Fruit fly (Drosophila melanogaster): ENCODE measurements around the gene CG10097.

CG10097 gene

DNA sequence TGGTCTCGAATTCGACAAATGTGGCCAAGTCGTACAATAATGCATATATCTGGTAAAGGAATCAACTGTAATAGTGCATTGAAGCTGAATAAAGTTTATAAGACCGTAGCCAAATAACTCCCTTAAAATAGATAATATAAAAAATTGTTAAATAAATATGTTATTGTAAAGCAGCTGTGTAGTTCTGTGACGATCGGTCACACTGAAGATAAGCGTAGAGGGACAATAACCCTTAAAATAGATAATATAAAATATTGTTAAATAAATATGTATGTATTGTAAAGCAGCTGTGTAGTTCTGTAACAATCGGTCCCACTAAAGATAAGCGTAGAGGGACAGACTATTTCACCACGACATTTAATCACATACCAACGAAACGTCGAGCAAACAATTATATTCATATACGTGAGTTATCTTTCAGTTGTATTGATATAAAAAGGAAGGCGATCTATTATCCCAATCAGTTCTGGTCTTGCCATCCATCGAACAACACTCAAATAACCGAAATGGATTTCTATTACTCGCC is 20.5 kb downstream of the CG10097 start, which contains the start of gene GstD5:
Gene GstD5, plus strand, starts transcription at position 476 of the 526 bp plus-strand sequence.
- no peak for TF ChIP-seq slbo (GFP tag; IDR thresholded peaks at IDR 0.05)
- TF ChIP-seq CG33557 (GFP tag; optimal IDR thresholded peaks at IDR 0.05), result no peak
- TF ChIP-seq onecut (GFP tag; IDR thresholded peaks at IDR 0.05), result no peak
- TF ChIP-seq cg (GFP tag; optimal IDR thresholded peaks at IDR 0.05), result peak; percentile 10
- TF ChIP-seq CG14441 (GFP tag; IDR thresholded peaks at IDR 0.05), result no peak
- no peak for TF ChIP-seq CG12071 (GFP tag; optimal IDR thresholded peaks at IDR 0.05)
- 0 out of 2 replicates have a peak, but pooled peaks have one; percentile 8 for TF ChIP-seq amos (GFP tag; IDR thresholded peaks at IDR 0.05; ENCODE audit: partially characterized antibody)
- peak; percentile 98 for TF ChIP-seq stwl (tag; optimal IDR thresholded peaks at IDR 0.05)
- no peak for TF ChIP-seq CG5953 (GFP tag; IDR thresholded peaks at IDR 0.05)
- peak; percentile 5 for TF ChIP-seq CG10267 (tag; optimal IDR thresholded peaks at IDR 0.05)
- TF ChIP-seq bcd (GFP tag; optimal IDR thresholded peaks at IDR 0.05), result no peak
- TF ChIP-seq CG8924 (tag; optimal IDR thresholded peaks at IDR 0.05), result peak; percentile 2
- no peak for TF ChIP-seq B-H1 (GFP tag; IDR thresholded peaks at IDR 0.05)
- TF ChIP-seq Deaf1 (tag; optimal IDR thresholded peaks at IDR 0.05), result no peak
- no peak for TF ChIP-seq Hr78 (GFP tag; optimal IDR thresholded peaks at IDR 0.05)
- TF ChIP-seq exex (tag; optimal IDR thresholded peaks at IDR 0.05), result peak; percentile 62
- TF ChIP-seq CG9817 (tag; optimal IDR thresholded peaks at IDR 0.05), result no peak

DNA sequence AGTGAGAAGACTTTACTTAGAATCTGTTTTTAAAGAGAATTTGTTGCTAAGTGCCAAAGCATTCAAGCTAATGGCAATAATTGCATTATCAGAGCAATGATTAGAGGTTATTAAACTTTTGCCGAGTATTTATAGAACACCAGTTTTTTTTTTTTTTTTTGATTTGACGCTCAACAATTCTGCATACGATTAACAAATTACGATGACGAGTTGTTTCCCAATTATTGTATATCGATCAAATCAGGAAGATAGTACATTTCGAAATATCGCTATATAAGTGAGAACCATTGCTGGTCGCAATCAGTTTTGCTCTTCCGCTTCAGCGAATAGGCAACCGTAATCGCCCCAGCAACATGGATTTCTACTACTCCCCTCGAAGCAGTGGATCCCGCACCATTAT is 22.0 kb downstream of the CG10097 start, which contains the start of gene GstD4:
Gene GstD4, plus strand, starts transcription at position 301 of the 400 bp plus-strand sequence.
- TF ChIP-seq CG16815 (GFP tag; optimal IDR thresholded peaks at IDR 0.05), result no peak
- peak; percentile 23 for TF ChIP-seq exex (tag; optimal IDR thresholded peaks at IDR 0.05)

DNA sequence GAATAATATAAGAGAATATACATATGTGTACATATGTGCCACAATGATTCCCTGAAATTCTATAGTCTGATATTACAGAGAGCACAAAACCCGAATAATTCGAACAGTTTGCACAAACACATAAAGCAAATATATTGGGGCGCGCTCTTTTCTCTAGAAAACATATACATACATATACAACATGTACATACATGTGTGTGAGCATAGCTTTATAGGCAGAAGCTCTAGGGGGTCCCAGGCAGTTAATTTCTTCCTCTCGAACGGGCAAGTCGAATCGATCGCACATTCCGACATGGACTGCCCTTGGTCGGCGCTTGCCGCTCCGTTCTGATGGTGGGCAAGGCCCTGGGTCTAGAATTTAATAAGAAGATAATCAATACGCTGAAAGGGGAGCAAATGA is 23.0 kb downstream of the CG10097 start, which contains the start of gene GstD3:
Gene GstD3, plus strand, starts transcription at position 269 of the 400 bp plus-strand sequence.
- TF ChIP-seq CG2199 (GFP tag; IDR thresholded peaks at IDR 0.05), result 0 out of 3 replicates have a peak, but pooled peaks have one; percentile 44
- TF ChIP-seq CG31365 (tag; optimal IDR thresholded peaks at IDR 0.05), result no peak
- TF ChIP-seq Mad (GFP tag; optimal IDR thresholded peaks at IDR 0.05), result no peak
- TF ChIP-seq cg (GFP tag; optimal IDR thresholded peaks at IDR 0.05), result peak; percentile 65
- no peak for TF ChIP-seq CG12391 (tag; optimal IDR thresholded peaks at IDR 0.05)
- TF ChIP-seq Opbp (GFP tag; IDR thresholded peaks at IDR 0.05; ENCODE audit: partially characterized antibody), result peak; percentile 15; the same call in 1 of the 3 replicates
- TF ChIP-seq Mrtf (GFP tag; IDR thresholded peaks at IDR 0.05), result no peak
- TF ChIP-seq CG9932 (GFP tag; IDR thresholded peaks at IDR 0.05), result no peak
- TF ChIP-seq Trl (optimal IDR thresholded peaks at IDR 0.05), result peak; percentile 12 to 31
- no peak for TF ChIP-seq Trl (GFP tag; optimal IDR thresholded peaks at IDR 0.05)
- peak; percentile 15 for TF ChIP-seq nom (GFP tag; optimal IDR thresholded peaks at IDR 0.05)
- TF ChIP-seq CG2202 (tag; optimal IDR thresholded peaks at IDR 0.05), result no peak
- TF ChIP-seq Usf (GFP tag; optimal IDR thresholded peaks at IDR 0.05), result no peak
- TF ChIP-seq CG3407 (GFP tag; optimal IDR thresholded peaks at IDR 0.05), result no peak
- TF ChIP-seq CG12769 (tag; optimal IDR thresholded peaks at IDR 0.05), result peak; percentile 4
- no peak for TF ChIP-seq dati (GFP tag; IDR thresholded peaks at IDR 0.05)
- TF ChIP-seq MBD-R2 (GFP tag; IDR thresholded peaks at IDR 0.05), result no peak
- TF ChIP-seq Sry-β (GFP tag; optimal IDR thresholded peaks at IDR 0.05), result no peak
- no peak for TF ChIP-seq Myb (GFP tag; optimal IDR thresholded peaks at IDR 0.05)
- TF ChIP-seq sug (tag; optimal IDR thresholded peaks at IDR 0.05), result peak; percentile 94
- no peak for TF ChIP-seq sob (GFP tag; IDR thresholded peaks at IDR 0.05)
- no peak for TF ChIP-seq CG14860 (GFP tag; IDR thresholded peaks at IDR 0.05; ENCODE audit: partially characterized antibody)
- no peak for TF ChIP-seq stc (GFP tag; IDR thresholded peaks at IDR 0.05)
- no peak for TF ChIP-seq CG9876 (GFP tag; optimal IDR thresholded peaks at IDR 0.05)
- no peak for TF ChIP-seq CG11695 (GFP tag; IDR thresholded peaks at IDR 0.05)
